Worm (Caenorhabditis elegans) whole organism, L4 larva: Measurements from ENCODE around the gene somi-1.

Source experiments
- aha-1 ChIP-seq: fragments of 150-350 bp; peaks from one replicate; lab custom pipeline; 2014; ENCODE audit warnings: missing biosample characterization, missing genetic modification characterization
- daf-12 ChIP-seq: fragments of 150-350 bp; optimal IDR thresholded peaks from 2 replicates; lab custom pipeline; 2014; ENCODE audit warnings: missing biosample characterization, missing genetic modification reagents, missing genetic modification characterization
- nhr-10 ChIP-seq: fragments of 150-350 bp; optimal IDR thresholded peaks from 2 replicates; lab custom pipeline; 2014; ENCODE audit warnings: missing biosample characterization, missing genetic modification characterization
- nhr-25 ChIP-seq: sonication (generic microtip); optimal IDR thresholded peaks from 2 replicates; lab custom pipeline; 2017; ENCODE audit warnings: missing genetic modification characterization, mild to moderate bottlenecking, missing compliant biosample characterization, antibody characterized with exemption, moderate library complexity, borderline replicate concordance; ENCODE audit not compliant: insufficient read depth
- php-3 ChIP-seq: fragments of 200-800 bp; sonication (Bioruptor generic); IDR thresholded peaks from 2 replicates; pipeline ENCODE4 v1.3.6; 2022; ENCODE audit warnings: missing genetic modification reagents, missing genetic modification characterization, missing compliant biosample characterization
- spr-1 ChIP-seq: sonication (generic microtip); optimal IDR thresholded peaks from 2 replicates; lab custom pipeline; 2016; ENCODE audit warnings: mild to moderate bottlenecking, missing genetic modification characterization, missing compliant biosample characterization
- unc-62 ChIP-seq, 3 experiments: fragments of 150-350 bp in 1 of 3; sonication (generic microtip); optimal IDR thresholded peaks in 2 of 3; peaks in 1 of 3; 1 replicate in 1 of 3; 2 replicates in 2 of 3; lab custom pipeline; 2014 to 2017; ENCODE audit warnings: missing biosample characterization in 3 of 3, missing genetic modification characterization in 3 of 3, missing genetic modification reagents in 3 of 3, missing genotype in 1 of 3

DNA sequence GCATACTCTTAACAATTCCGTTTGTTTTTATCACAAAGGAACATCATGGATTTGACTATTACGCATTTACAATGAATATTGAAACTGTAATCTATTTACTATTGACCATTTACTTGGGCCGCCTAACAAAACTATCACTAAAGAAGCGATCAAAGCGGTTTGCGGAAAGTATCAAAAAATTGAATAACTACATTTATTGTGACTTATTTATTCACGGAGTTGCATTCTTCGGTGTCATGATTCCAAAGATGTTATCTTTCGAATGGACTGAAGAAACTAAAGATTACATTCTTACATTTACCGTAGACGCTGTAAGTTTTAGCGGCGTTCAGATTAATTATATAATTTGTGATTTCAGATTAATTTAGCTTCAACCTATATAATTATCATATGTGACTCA lies 27.0 kb downstream of the somi-1 start:
- TF ChIP-seq spr-1 (tag; lab: Kevin White, UChicago) (no peak), php-3 (no peak), daf-12 (tag; lab: Kevin White, UChicago) (no peak), nhr-25 (no peak), aha-1 (no peak), nhr-10 (tag; lab: Kevin White, UChicago) (no peak), unc-62 (GFP tag; optimal IDR thresholded peaks at IDR 0.05 in 1 of 2; lab: Kevin White, UChicago) (peak in 1 of 2 experiments; percentile 92), unc-62 (tag; optimal IDR thresholded peaks at IDR 0.05; lab: Kevin White, UChicago) (no peak)
